Worm (Caenorhabditis elegans) whole organism, midembryonic: ENCODE measurements around the gene Y46C8AL.11.

ENCODE experiments used
- T22C8.4 ChIP-seq: fragments of 200-800 bp; sonication (Bioruptor generic); IDR thresholded peaks from 2 replicates; pipeline ENCODE4 v1.3.6; 2022; ENCODE audit warnings: missing genetic modification characterization, missing compliant biosample characterization
- klf-2 ChIP-seq: fragments of 200-800 bp; sonication (Bioruptor generic); conservative IDR thresholded peaks from 2 replicates; pipeline ENCODE4 v1.3.6; 2022; ENCODE audit warnings: missing genetic modification reagents, missing genetic modification characterization, missing compliant biosample characterization
- med-1 ChIP-seq: sonication (generic microtip); optimal IDR thresholded peaks from 2 replicates; lab custom pipeline; 2017; ENCODE audit warnings: missing genetic modification characterization, mild to moderate bottlenecking, missing compliant biosample characterization, antibody characterized with exemption, missing genetic modification reagents; ENCODE audit not compliant: insufficient read depth
- ref-1 ChIP-seq: fragments of 200-800 bp; sonication (Bioruptor generic); conservative IDR thresholded peaks from 2 replicates; pipeline ENCODE4 v1.3.6; 2022; ENCODE audit warnings: missing genetic modification reagents, missing genetic modification characterization, missing compliant biosample characterization

ce11 chrIV:3899719-3900554 lies 43.2 kb upstream of the Y46C8AL.11 start, which contains the start of gene srz-62:
- no peak for TF ChIP-seq T22C8.4 (GFP tag; lab: Robert Waterston, UW)
- TF ChIP-seq ref-1 (GFP tag; lab: Robert Waterston, UW): no peak
- no peak for TF ChIP-seq med-1
- no peak for TF ChIP-seq klf-2
